Fruit fly (Drosophila melanogaster): ENCODE measurements around the gene CG34155.

CG34155 gene

dm6 chr3R:30529570-30529969, 30.4 kb downstream of the CG34155 start:
- TF ChIP-seq svp (GFP tag) (no peak), CG10631 (GFP tag; optimal IDR thresholded peaks at IDR 0.05) (peak; percentile 0), Smox (GFP tag; optimal IDR thresholded peaks at IDR 0.05) (no peak), CG8119 (GFP tag; IDR thresholded peaks at IDR 0.05) (peak; percentile 35; the same call in 1 of the 3 replicates), CG8319 (GFP tag; optimal IDR thresholded peaks at IDR 0.05) (no peak), CG34406 (GFP tag; optimal IDR thresholded peaks at IDR 0.05) (no peak), salr (GFP tag; optimal IDR thresholded peaks at IDR 0.05) (no peak), eg (GFP tag; IDR thresholded peaks at IDR 0.05) (peak; percentile 51), CG8632 (GFP tag; optimal IDR thresholded peaks at IDR 0.05) (no peak), Hr4 (GFP tag; optimal IDR thresholded peaks at IDR 0.05) (peak; percentile 36), CG6276 (GFP tag; optimal IDR thresholded peaks at IDR 0.05) (no peak), Ets96B (tag; optimal IDR thresholded peaks at IDR 0.05) (no peak), Gug (GFP tag; IDR thresholded peaks at IDR 0.05) (peak; percentile 24; the same call in 1 of the 2 replicates), CG11762 (GFP tag; optimal IDR thresholded peaks at IDR 0.05; ENCODE audit: insufficient read depth) (no peak), CG6808 (GFP tag; optimal IDR thresholded peaks at IDR 0.05) (no peak), fkh (GFP tag; optimal IDR thresholded peaks at IDR 0.05) (no peak), Sox14 (GFP tag; optimal IDR thresholded peaks at IDR 0.05) (peak; percentile 14), CG15336 (GFP tag; IDR thresholded peaks at IDR 0.05) (peak; percentile 50), Eip78C (GFP tag) (peak; percentile 48), CG6163 (GFP tag; IDR thresholded peaks at IDR 0.05) (peak; percentile 32; the same call in 1 of the 3 replicates), ss (GFP tag; optimal IDR thresholded peaks at IDR 0.05) (no peak), dsx (GFP tag; optimal IDR thresholded peaks at IDR 0.05; ENCODE audit: poor library complexity, severe bottlenecking) (no peak), OdsH (GFP tag; optimal IDR thresholded peaks at IDR 0.05) (no peak), CG32006 (GFP tag; optimal IDR thresholded peaks at IDR 0.05) (peak; percentile 41)

- TF ChIP-seq lz (GFP tag; optimal IDR thresholded peaks at IDR 0.05), result no peak
- no peak for TF ChIP-seq CG1621 (tag; optimal IDR thresholded peaks at IDR 0.05)
- TF ChIP-seq ss (GFP tag; optimal IDR thresholded peaks at IDR 0.05), result no peak
- TF ChIP-seq fkh (GFP tag; optimal IDR thresholded peaks at IDR 0.05), result no peak
- no peak for TF ChIP-seq esn (GFP tag; optimal IDR thresholded peaks at IDR 0.05)
- TF ChIP-seq CG8319 (GFP tag; optimal IDR thresholded peaks at IDR 0.05), result no peak
- TF ChIP-seq spab (GFP tag; optimal IDR thresholded peaks at IDR 0.05), result no peak
- 0 out of 2 replicates have a peak, but pooled peaks have one; percentile 34 for TF ChIP-seq CG15336 (GFP tag; IDR thresholded peaks at IDR 0.05)
- no peak for TF ChIP-seq CG10631 (GFP tag; optimal IDR thresholded peaks at IDR 0.05)
- TF ChIP-seq CG6808 (GFP tag; optimal IDR thresholded peaks at IDR 0.05), result no peak
- TF ChIP-seq eg (GFP tag; IDR thresholded peaks at IDR 0.05), result peak; percentile 41; the same call in 1 of the 3 replicates
- TF ChIP-seq CG11902 (GFP tag; optimal IDR thresholded peaks at IDR 0.05), result no peak
- no peak for TF ChIP-seq achi (GFP tag; optimal IDR thresholded peaks at IDR 0.05)
- no peak for TF ChIP-seq cyc (GFP tag; optimal IDR thresholded peaks at IDR 0.05)
- TF ChIP-seq CG11294 (GFP tag; IDR thresholded peaks at IDR 0.05), result no peak
- TF ChIP-seq Ets21C (GFP tag; optimal IDR thresholded peaks at IDR 0.05), result no peak
- TF ChIP-seq Eip78C (GFP tag), result peak; percentile 32
- no peak for TF ChIP-seq pdm3 (GFP tag; optimal IDR thresholded peaks at IDR 0.05)
- TF ChIP-seq Sox14 (GFP tag; optimal IDR thresholded peaks at IDR 0.05), result no peak
- no peak for TF ChIP-seq Gug (GFP tag; IDR thresholded peaks at IDR 0.05)
- TF ChIP-seq CG32006 (GFP tag; optimal IDR thresholded peaks at IDR 0.05), result peak; percentile 29
Observed at dm6 chr3R:30528692-30529305, 31.2 kb downstream of the CG34155 start.

- no peak for TF ChIP-seq dac (GFP tag; optimal IDR thresholded peaks at IDR 0.05)
- peak; percentile 87 for TF ChIP-seq Eip78C (GFP tag)
- peak; percentile 46; the same call in 1 of the 3 replicates for TF ChIP-seq CG6163 (GFP tag; IDR thresholded peaks at IDR 0.05)
- TF ChIP-seq lz (GFP tag; optimal IDR thresholded peaks at IDR 0.05), result no peak
- TF ChIP-seq CG8119 (GFP tag; IDR thresholded peaks at IDR 0.05), result no peak; the same call in 1 of the 3 replicates
- TF ChIP-seq vri (GFP tag; optimal IDR thresholded peaks at IDR 0.05), result peak; percentile 11
- TF ChIP-seq spab (GFP tag; optimal IDR thresholded peaks at IDR 0.05), result peak; percentile 4
- TF ChIP-seq eg (GFP tag; IDR thresholded peaks at IDR 0.05), result peak; percentile 69; the same call in 2 of the 3 replicates
- TF ChIP-seq CG6808 (GFP tag; optimal IDR thresholded peaks at IDR 0.05), result peak; percentile 12
- peak; percentile 37 for TF ChIP-seq CG16779 (tag; optimal IDR thresholded peaks at IDR 0.05)
- TF ChIP-seq CG11902 (GFP tag; optimal IDR thresholded peaks at IDR 0.05), result no peak
- TF ChIP-seq CG15336 (GFP tag; IDR thresholded peaks at IDR 0.05), result peak; percentile 65
- peak; percentile 16 for TF ChIP-seq topi (GFP tag; optimal IDR thresholded peaks at IDR 0.05)
- TF ChIP-seq Met (GFP tag; optimal IDR thresholded peaks at IDR 0.05), result peak; percentile 8
- peak; percentile 50 for TF ChIP-seq CG6276 (GFP tag; optimal IDR thresholded peaks at IDR 0.05)
- no peak for TF ChIP-seq CG1621 (tag; optimal IDR thresholded peaks at IDR 0.05)
- TF ChIP-seq ss (GFP tag; optimal IDR thresholded peaks at IDR 0.05), result peak; percentile 18 to 37
- TF ChIP-seq cyc (GFP tag; optimal IDR thresholded peaks at IDR 0.05), result no peak
- TF ChIP-seq CG3919 (GFP tag; optimal IDR thresholded peaks at IDR 0.05), result peak; percentile 34
- no peak for TF ChIP-seq Gug (GFP tag; IDR thresholded peaks at IDR 0.05)
- TF ChIP-seq Blimp-1 (GFP tag; optimal IDR thresholded peaks at IDR 0.05), result peak; percentile 79
- TF ChIP-seq svp (GFP tag), result peak; percentile 53
- peak; percentile 24 for TF ChIP-seq CG9139 (GFP tag; optimal IDR thresholded peaks at IDR 0.05)
- no peak for TF ChIP-seq Ets96B (tag; optimal IDR thresholded peaks at IDR 0.05)
- no peak for TF ChIP-seq OdsH (GFP tag; optimal IDR thresholded peaks at IDR 0.05)
- TF ChIP-seq CG10631 (GFP tag; optimal IDR thresholded peaks at IDR 0.05), result no peak
- no peak for TF ChIP-seq CG8632 (GFP tag; optimal IDR thresholded peaks at IDR 0.05)
Observed at dm6 chr3R:30526799-30527465, 33.1 kb downstream of the CG34155 start, which contains the start of gene jdp. jdp (minus strand) TSS chr3R:30527037.
